Worm (Caenorhabditis elegans) whole organism, L4 larva: Measurements from ENCODE around the gene gop-3.

Experiments
- F37D6.2 ChIP-seq: sonication (generic microtip); optimal IDR thresholded peaks from 2 replicates; lab custom pipeline; 2016; ENCODE audit warnings: mild to moderate bottlenecking, missing genetic modification characterization, missing compliant biosample characterization
- F44E2.7 ChIP-seq: fragments of 200-800 bp; sonication (Bioruptor generic); IDR thresholded peaks from 2 replicates; pipeline ENCODE4 v2.1.2; 2022; ENCODE audit warnings: missing genetic modification characterization, missing compliant biosample characterization
- F49E8.2 ChIP-seq: sonication (generic microtip); optimal IDR thresholded peaks from 2 replicates; lab custom pipeline; 2016; ENCODE audit warnings: missing compliant biosample characterization, mild to moderate bottlenecking, missing genetic modification characterization, borderline replicate concordance
- Y48G9A.11 ChIP-seq: fragments of 200-800 bp; sonication (Bioruptor generic); IDR thresholded peaks from 2 replicates; pipeline ENCODE4 v1.3.6; 2022; ENCODE audit warnings: missing genetic modification reagents, missing genetic modification characterization, missing compliant biosample characterization
- Y5F2A.4 ChIP-seq: fragments of 200-800 bp; sonication (Bioruptor generic); optimal IDR thresholded peaks from 2 replicates; lab custom pipeline; 2018; ENCODE audit warnings: mild to moderate bottlenecking, missing genetic modification characterization, missing compliant biosample characterization
- ZK546.5 ChIP-seq, 2 experiments: sonication (generic microtip); optimal IDR thresholded peaks; 2 replicates each; lab custom pipeline; 2017; ENCODE audit warnings: missing biosample characterization in 2 of 2, missing genetic modification characterization in 2 of 2
- arid-1 ChIP-seq: fragments of 200-800 bp; sonication (Bioruptor generic); conservative IDR thresholded peaks from 2 replicates; pipeline ENCODE4 v1.3.6; 2022; ENCODE audit warnings: missing genetic modification reagents, missing genetic modification characterization, missing compliant biosample characterization
- cey-2 ChIP-seq: sonication (generic microtip); optimal IDR thresholded peaks from 3 replicates; lab custom pipeline; 2017; ENCODE audit warnings: missing genetic modification characterization, mild to moderate bottlenecking, missing compliant biosample characterization, antibody characterized with exemption, borderline replicate concordance; ENCODE audit not compliant: insufficient read depth
- daf-16 ChIP-seq, 3 experiments: sonication (generic microtip); optimal IDR thresholded peaks; 2 replicates each; lab custom pipeline; 2016 to 2017; ENCODE audit warnings: missing genetic modification characterization in 3 of 3, missing genetic modification reagents in 3 of 3, mild to moderate bottlenecking in 2 of 3, missing compliant biosample characterization in 2 of 3, missing biosample characterization in 1 of 3, moderate library complexity in 1 of 3
- dve-1 ChIP-seq: sonication (generic microtip); optimal IDR thresholded peaks from 2 replicates; lab custom pipeline; 2017; ENCODE audit warnings: antibody characterized with exemption, mild to moderate bottlenecking, missing genetic modification characterization, missing compliant biosample characterization; ENCODE audit not compliant: insufficient read depth
- fos-1 ChIP-seq: fragments of 150-350 bp; optimal IDR thresholded peaks from 2 replicates; lab custom pipeline; 2014; ENCODE audit warnings: missing biosample characterization, missing genetic modification characterization
- hlh-11 ChIP-seq: fragments of 200-800 bp; sonication (Bioruptor generic); optimal IDR thresholded peaks from 2 replicates; lab custom pipeline; 2018; ENCODE audit warnings: mild to moderate bottlenecking, missing genetic modification characterization, missing compliant biosample characterization
- jun-1 ChIP-seq: fragments of 150-350 bp; optimal IDR thresholded peaks from 2 replicates; lab custom pipeline; 2014; ENCODE audit warnings: missing biosample characterization, missing genetic modification reagents, missing genetic modification characterization
- lin-15B ChIP-seq: fragments of 150-350 bp; sonication (generic microtip); optimal IDR thresholded peaks from 3 replicates; lab custom pipeline; 2014; ENCODE audit warnings: missing biosample characterization, missing genetic modification characterization
- lin-38 ChIP-seq: fragments of 200-800 bp; sonication (Bioruptor generic); IDR thresholded peaks from 2 replicates; pipeline ENCODE4 v1.3.6; 2022; ENCODE audit warnings: missing genetic modification reagents, missing genetic modification characterization, missing compliant biosample characterization
- lir-3 ChIP-seq: sonication (generic microtip); optimal IDR thresholded peaks from 2 replicates; lab custom pipeline; 2016; ENCODE audit warnings: mild to moderate bottlenecking, missing genetic modification characterization, missing compliant biosample characterization
- lsy-2 ChIP-seq, 2 experiments: fragments of 150-350 bp in 1 of 2; sonication (generic microtip) in 1 of 2; optimal IDR thresholded peaks; 2 replicates each; lab custom pipeline; 2014 to 2017; ENCODE audit warnings: missing biosample characterization in 2 of 2, missing genetic modification characterization in 2 of 2
- madf-5 ChIP-seq, 2 experiments: fragments of 200-800 bp; sonication (Bioruptor generic); IDR thresholded peaks; 2 replicates each; pipeline ENCODE4 v1.3.6; 2022; ENCODE audit warnings: missing compliant biosample characterization in 2 of 2, missing genetic modification characterization in 2 of 2
- mdt-29 ChIP-seq: fragments of 200-800 bp; sonication (Bioruptor generic); IDR thresholded peaks from 2 replicates; pipeline ENCODE4 v1.3.6; 2022; ENCODE audit warnings: missing genetic modification reagents, missing genetic modification characterization, missing compliant biosample characterization
- nhr-10 ChIP-seq: fragments of 150-350 bp; optimal IDR thresholded peaks from 2 replicates; lab custom pipeline; 2014; ENCODE audit warnings: missing biosample characterization, missing genetic modification characterization
- nhr-41 ChIP-seq: fragments of 200-800 bp; sonication (Bioruptor generic); IDR thresholded peaks from 2 replicates; pipeline ENCODE4 v1.3.6; 2022; ENCODE audit warnings: missing genetic modification reagents, missing genetic modification characterization, missing compliant biosample characterization
- nhr-48 ChIP-seq: sonication (generic microtip); optimal IDR thresholded peaks from 2 replicates; lab custom pipeline; 2016; ENCODE audit warnings: mild to moderate bottlenecking, missing genetic modification characterization, missing compliant biosample characterization
- nhr-77 ChIP-seq: fragments of 150-350 bp; optimal IDR thresholded peaks from 2 replicates; lab custom pipeline; 2014; ENCODE audit warnings: missing biosample characterization, missing genetic modification characterization
- pha-4 ChIP-seq, 2 experiments: fragments of 150-350 bp in 1 of 2; fragments of 200-800 bp in 1 of 2; sonication (Bioruptor generic) in 1 of 2; IDR thresholded peaks in 1 of 2; optimal IDR thresholded peaks in 1 of 2; 2 replicates each; pipeline versions ENCODE4 v1.3.6 to Lab custom; 2014 to 2022; ENCODE audit warnings: missing genetic modification characterization in 2 of 2, missing genetic modification reagents in 2 of 2, missing biosample characterization in 1 of 2, missing compliant biosample characterization in 1 of 2
- set-16 ChIP-seq: fragments of 200-800 bp; sonication (Bioruptor generic); IDR thresholded peaks from 2 replicates; pipeline ENCODE4 v1.3.6; 2022; ENCODE audit warnings: missing genetic modification reagents, missing genetic modification characterization, missing compliant biosample characterization
- snpc-4 ChIP-seq: fragments of 150-350 bp; optimal IDR thresholded peaks from 2 replicates; lab custom pipeline; 2014; ENCODE audit warnings: missing biosample characterization, missing genetic modification characterization
- spr-3 ChIP-seq: fragments of 200-800 bp; sonication (Bioruptor generic); optimal IDR thresholded peaks from 2 replicates; lab custom pipeline; 2018; ENCODE audit warnings: mild to moderate bottlenecking, missing genetic modification characterization, missing compliant biosample characterization
- vab-7 ChIP-seq: fragments of 200-800 bp; sonication (Bioruptor generic); IDR thresholded peaks from 2 replicates; pipeline ENCODE4 v1.3.6; 2022; ENCODE audit warnings: missing genetic modification reagents, missing genetic modification characterization, missing compliant biosample characterization
- zip-11 ChIP-seq: fragments of 200-800 bp; sonication (Bioruptor generic); IDR thresholded peaks from 2 replicates; pipeline ENCODE4 v1.3.6; 2022; ENCODE audit warnings: missing genetic modification characterization, missing compliant biosample characterization
- zip-2 ChIP-seq: fragments of 150-350 bp; optimal IDR thresholded peaks from 2 replicates; lab custom pipeline; 2014; ENCODE audit warnings: missing biosample characterization, missing genetic modification characterization
- ztf-7 ChIP-seq: fragments of 150-350 bp; optimal IDR thresholded peaks from 2 replicates; lab custom pipeline; 2014; ENCODE audit warnings: missing biosample characterization, missing genetic modification characterization

Gene gop-3

DNA sequence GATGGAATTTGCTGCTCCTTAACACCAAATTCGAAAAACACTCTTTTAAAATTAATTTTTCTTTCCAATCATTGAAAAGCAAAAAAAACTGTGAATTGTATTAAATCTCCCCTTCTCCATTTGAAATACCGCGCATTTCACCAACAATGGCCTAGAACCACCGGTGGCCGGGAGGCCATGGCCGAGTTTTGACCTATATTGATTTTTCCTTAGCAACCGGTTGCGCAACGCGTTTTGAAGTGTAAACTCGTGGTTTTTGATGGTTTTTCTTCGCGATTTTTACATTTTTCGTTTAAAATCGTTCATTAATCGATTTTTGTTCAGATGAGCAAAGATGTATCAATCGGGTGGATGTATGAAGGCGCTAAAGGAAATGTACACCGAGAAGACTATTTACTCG lies 47.8 kb downstream of the gop-3 start, which contains the start of gene mog-3 (continued):
- TF ChIP-seq nhr-10 (tag; lab: Kevin White, UChicago): no peak
- TF ChIP-seq dve-1: peak; percentile 42
- no peak for TF ChIP-seq ZK546.5 (tag; optimal IDR thresholded peaks at IDR 0.05; lab: Kevin White, UChicago)
- TF ChIP-seq zip-11: no peak
- TF ChIP-seq Y48G9A.11 (GFP tag; lab: Robert Waterston, UW): no peak
- TF ChIP-seq nhr-77 (tag; lab: Kevin White, UChicago): no peak
- TF ChIP-seq nhr-48 (tag; lab: Kevin White, UChicago): no peak
- TF ChIP-seq lin-15B (tag; lab: Kevin White, UChicago): no peak
- peak; percentile 16 for TF ChIP-seq hlh-11 (tag; lab: Kevin White, UChicago)
- no peak for TF ChIP-seq zip-2 (tag; lab: Kevin White, UChicago)
- TF ChIP-seq nhr-41 (GFP tag; lab: Robert Waterston, UW): no peak
- TF ChIP-seq spr-3: no peak
- TF ChIP-seq snpc-4: no peak
- TF ChIP-seq ztf-7 (tag; lab: Kevin White, UChicago): no peak
- TF ChIP-seq F49E8.2 (tag; lab: Kevin White, UChicago): no peak
- peak in 1 of 2 experiments; percentile 74 for TF ChIP-seq lsy-2 (tag; optimal IDR thresholded peaks at IDR 0.05; lab: Kevin White, UChicago)
- TF ChIP-seq cey-2: no peak
- TF ChIP-seq mdt-29: 0 out of 2 replicates have a peak, but pooled peaks have one; percentile 12
- no peak for TF ChIP-seq fos-1 (tag; lab: Kevin White, UChicago)
- no peak for TF ChIP-seq jun-1
- no peak for TF ChIP-seq madf-5 (GFP tag; IDR thresholded peaks at IDR 0.05; lab: Robert Waterston, UW)
- no peak for TF ChIP-seq daf-16 (GFP tag; optimal IDR thresholded peaks at IDR 0.05; lab: Kevin White, UChicago)
- TF ChIP-seq daf-16 (tag; optimal IDR thresholded peaks at IDR 0.05; lab: Kevin White, UChicago): peak; percentile 30
- TF ChIP-seq vab-7 (GFP tag; lab: Robert Waterston, UW): no peak
- TF ChIP-seq F37D6.2: no peak
- peak; percentile 65 for TF ChIP-seq lin-38 (GFP tag; lab: Robert Waterston, UW)
- TF ChIP-seq Y5F2A.4 (GFP tag; lab: Kevin White, UChicago): no peak
- TF ChIP-seq, all 104 proteins: peak for 24

DNA sequence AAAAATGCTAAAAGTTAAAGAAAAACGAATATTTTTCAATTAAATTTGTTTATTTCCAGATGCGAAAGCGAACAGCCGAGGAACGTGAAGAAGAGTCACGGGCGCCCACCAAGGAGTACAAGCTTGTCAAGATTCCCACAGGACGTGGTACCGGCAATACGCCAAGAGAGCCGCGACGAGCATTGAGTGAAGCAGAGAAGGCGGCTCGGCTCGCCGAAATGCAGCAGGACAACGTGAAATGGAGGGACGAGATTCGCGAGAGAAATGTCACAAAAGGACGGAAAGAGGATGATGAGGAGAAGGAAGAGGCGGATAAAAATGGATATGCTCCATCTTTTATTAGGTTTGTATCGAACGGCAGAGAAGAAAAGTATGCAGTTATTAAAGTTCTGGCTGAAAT lies 49.9 kb downstream of the gop-3 start:
- TF ChIP-seq lir-3: no peak
- 0 out of 2 replicates have a peak, but pooled peaks have one; percentile 17 for TF ChIP-seq pha-4 (GFP tag; IDR thresholded peaks at IDR 0.05; lab: Robert Waterston, UW)
- no peak for TF ChIP-seq pha-4 (tag; optimal IDR thresholded peaks at IDR 0.05; lab: Kevin White, UChicago)
- TF ChIP-seq set-16 (GFP tag; lab: Robert Waterston, UW): peak; percentile 57

- TF ChIP-seq arid-1 (GFP tag; lab: Robert Waterston, UW) (0 out of 2 replicates have a peak, but pooled peaks have one; percentile 12), F44E2.7 (GFP tag; lab: Robert Waterston, UW) (no peak)
- TF ChIP-seq, all 104 proteins: peak for 1
Observed at ce11 chrIII:5310940-5311339, 50.4 kb downstream of the gop-3 start, which contains the start of gene pqe-1. pqe-1 (plus strand) TSS chrIII:5311240.
